Fruit fly (Drosophila melanogaster): ENCODE measurements around the gene MtnA.
A peak's percentile ranks its signal among the peaks of the same experiment; 100 is the strongest.

The MtnA gene

dm6 chr3R:9791177-9791806 is 7.1 kb upstream of the MtnA start, which contains the start of the genes CG12945 and CG8507 (continued):
- TF ChIP-seq prd (optimal IDR thresholded peaks at IDR 0.05): no peak
- TF ChIP-seq prd (GFP tag; IDR thresholded peaks at IDR 0.05): peak; percentile 54; the same call in 1 of the 3 replicates
- TF ChIP-seq CG2678 (tag; optimal IDR thresholded peaks at IDR 0.05): no peak
- no peak for TF ChIP-seq CG11093 (GFP tag; IDR thresholded peaks at IDR 0.05)
- no peak for TF ChIP-seq CG5180 (GFP tag; optimal IDR thresholded peaks at IDR 0.05)
- TF ChIP-seq CG32767 (GFP tag; IDR thresholded peaks at IDR 0.05): no peak
- TF ChIP-seq Gug (GFP tag; IDR thresholded peaks at IDR 0.05): peak; percentile 36; the same call in 1 of the 4 replicates
- no peak for TF ChIP-seq gro (GFP tag; optimal IDR thresholded peaks at IDR 0.05)
- no peak for TF ChIP-seq CG7745 (tag; optimal IDR thresholded peaks at IDR 0.05)
- no peak for TF ChIP-seq lab (GFP tag; optimal IDR thresholded peaks at IDR 0.05)
- TF ChIP-seq klu (GFP tag; IDR thresholded peaks at IDR 0.05): no peak
- peak; percentile 85 for TF ChIP-seq sens (GFP tag)
- TF ChIP-seq CG3163 (GFP tag; optimal IDR thresholded peaks at IDR 0.05): no peak
- peak; percentile 31 for TF ChIP-seq CG8924 (tag; optimal IDR thresholded peaks at IDR 0.05)
- TF ChIP-seq pb (GFP tag; optimal IDR thresholded peaks at IDR 0.05): no peak
- TF ChIP-seq zen (tag; optimal IDR thresholded peaks at IDR 0.05): peak; percentile 25

dm6 chr3R:9783240-9783917 is 791 bp downstream of the MtnA start:
- TF ChIP-seq CG32532 (GFP tag; IDR thresholded peaks at IDR 0.05) (no peak), CG33213 (GFP tag; optimal IDR thresholded peaks at IDR 0.05) (no peak), kay (GFP tag; optimal IDR thresholded peaks at IDR 0.05) (no peak), Six4 (GFP tag; optimal IDR thresholded peaks at IDR 0.05) (no peak), CG43689 (GFP tag; IDR thresholded peaks at IDR 0.05) (no peak), sug (tag; optimal IDR thresholded peaks at IDR 0.05) (no peak), Atf-2 (GFP tag; optimal IDR thresholded peaks at IDR 0.05) (no peak), tap (tag; optimal IDR thresholded peaks at IDR 0.05) (peak; percentile 14), CG2120 (GFP tag; optimal IDR thresholded peaks at IDR 0.05) (peak; percentile 24), CG4617 (GFP tag; optimal IDR thresholded peaks at IDR 0.05; ENCODE audit: borderline replicate concordance) (no peak), CG10431 (GFP tag; optimal IDR thresholded peaks at IDR 0.05) (no peak), H15 (GFP tag; IDR thresholded peaks at IDR 0.05) (no peak), toy (GFP tag; IDR thresholded peaks at IDR 0.05) (no peak), cad (GFP tag; optimal IDR thresholded peaks at IDR 0.05) (no peak), fu2 (GFP tag; optimal IDR thresholded peaks at IDR 0.05) (no peak), CG7556 (GFP tag; optimal IDR thresholded peaks at IDR 0.05) (peak; percentile 45), tx (GFP tag; optimal IDR thresholded peaks at IDR 0.05) (no peak), trh (GFP tag; optimal IDR thresholded peaks at IDR 0.05) (no peak), YL-1 (GFP tag; optimal IDR thresholded peaks at IDR 0.05) (no peak), D19A (tag; optimal IDR thresholded peaks at IDR 0.05) (peak; percentile 1), MBD-R2 (GFP tag; IDR thresholded peaks at IDR 0.05) (no peak), sens-2 (GFP tag; IDR thresholded peaks at IDR 0.05) (no peak), CG16863 (GFP tag; optimal IDR thresholded peaks at IDR 0.05) (no peak), pb (GFP tag; optimal IDR thresholded peaks at IDR 0.05) (no peak), klu (GFP tag; IDR thresholded peaks at IDR 0.05) (no peak), knrl (GFP tag; IDR thresholded peaks at IDR 0.05; ENCODE audit: partially characterized antibody) (no peak), CG1603 (tag; optimal IDR thresholded peaks at IDR 0.05) (no peak), CG30403 (GFP tag; optimal IDR thresholded peaks at IDR 0.05) (no peak), Eip74EF (GFP tag; optimal IDR thresholded peaks at IDR 0.05) (no peak), cato (GFP tag; optimal IDR thresholded peaks at IDR 0.05; ENCODE audit: borderline replicate concordance) (no peak), bigmax (GFP tag; optimal IDR thresholded peaks at IDR 0.05) (peak; percentile 66), mld (GFP tag; IDR thresholded peaks at IDR 0.05; ENCODE audit: partially characterized antibody) (no peak), CG17829 (tag; optimal IDR thresholded peaks at IDR 0.05) (no peak), peb (GFP tag; IDR thresholded peaks at IDR 0.05) (no peak), yki (optimal IDR thresholded peaks at IDR 0.05) (no peak), CG11456 (GFP tag; IDR thresholded peaks at IDR 0.05) (no peak)
